Worm (Caenorhabditis elegans): ENCODE measurements around the gene grsp-1.

grsp-1 gene

ce11 chrV:19643015-19643414, 33.7 kb downstream of the grsp-1 start (continued):
- peak; percentile 53 for TF ChIP-seq dpl-1 (GFP tag; optimal IDR thresholded peaks at IDR 0.05)
- peak; percentile 87 for TF ChIP-seq zip-11 (GFP tag; IDR thresholded peaks at IDR 0.05)
- TF ChIP-seq snpc-4 (tag; optimal IDR thresholded peaks at IDR 0.05) = no peak
- TF ChIP-seq F44E2.7 (GFP tag; IDR thresholded peaks at IDR 0.05) = peak; percentile 99
- TF ChIP-seq Y48G9A.11 (GFP tag; IDR thresholded peaks at IDR 0.05) = peak; percentile 92
- TF ChIP-seq spr-1 (tag; optimal IDR thresholded peaks at IDR 0.05) = peak; percentile 92
- TF ChIP-seq unc-39 (tag; optimal IDR thresholded peaks at IDR 0.05) = no peak
- peak; percentile 11 to 90 for TF ChIP-seq lsy-2 (tag; optimal IDR thresholded peaks at IDR 0.05)
- no peak for TF ChIP-seq T20F7.1 (GFP tag; optimal IDR thresholded peaks at IDR 0.05)
- TF ChIP-seq ceh-44 (GFP tag; IDR thresholded peaks at IDR 0.05) = peak; percentile 97
- peak; percentile 89 for TF ChIP-seq ceh-20 (GFP tag; IDR thresholded peaks at IDR 0.05)
- TF ChIP-seq lin-15B (tag; optimal IDR thresholded peaks at IDR 0.05) = no peak
- peak; percentile 74 for TF ChIP-seq unc-130 (GFP tag; optimal IDR thresholded peaks at IDR 0.05)
- peak; percentile 92 for TF ChIP-seq rbr-2 (tag; optimal IDR thresholded peaks at IDR 0.05)
- TF ChIP-seq nhr-6 (tag; optimal IDR thresholded peaks at IDR 0.05) = peak; percentile 64
- TF ChIP-seq daf-16 (GFP tag; optimal IDR thresholded peaks at IDR 0.05) = peak; percentile 85 to 93
- peak; percentile 67 for TF ChIP-seq daf-16 (tag; optimal IDR thresholded peaks at IDR 0.05)
- peak; percentile 91 for TF ChIP-seq mep-1 (tag; optimal IDR thresholded peaks at IDR 0.05)
- TF ChIP-seq nhr-10 (tag; optimal IDR thresholded peaks at IDR 0.05) = no peak
- peak; percentile 89 for TF ChIP-seq mdt-29 (GFP tag; IDR thresholded peaks at IDR 0.05)
- no peak for TF ChIP-seq ceh-28 (tag; optimal IDR thresholded peaks at IDR 0.05)
- TF ChIP-seq lin-29 (GFP tag; IDR thresholded peaks at IDR 0.05) = peak; percentile 75
- no peak for TF ChIP-seq fos-1 (tag; optimal IDR thresholded peaks at IDR 0.05)
- no peak for TF ChIP-seq nhr-237 (tag; optimal IDR thresholded peaks at IDR 0.05)
- peak; percentile 83 for TF ChIP-seq F37D6.2 (tag; optimal IDR thresholded peaks at IDR 0.05)
- TF ChIP-seq aha-1 (tag) = peak; percentile 97
- TF ChIP-seq zag-1 (tag; optimal IDR thresholded peaks at IDR 0.05) = no peak
- TF ChIP-seq egl-43 (GFP tag; IDR thresholded peaks at IDR 0.05) = peak; percentile 99
- no peak for TF ChIP-seq ZK546.5 (tag; optimal IDR thresholded peaks at IDR 0.05)
- TF ChIP-seq nhr-42 (GFP tag; IDR thresholded peaks at IDR 0.05) = peak; percentile 95
- peak; percentile 21 for TF ChIP-seq nhr-25 (tag; optimal IDR thresholded peaks at IDR 0.05; ENCODE audit: borderline replicate concordance, insufficient read depth)
- peak; percentile 92 for TF ChIP-seq ZK337.2 (GFP tag; IDR thresholded peaks at IDR 0.05)
- TF ChIP-seq mxl-2 (GFP tag; conservative IDR thresholded peaks at IDR 0.05) = peak; percentile 87
- peak; percentile 86 for TF ChIP-seq zfp-3 (GFP tag; conservative IDR thresholded peaks at IDR 0.05)
- TF ChIP-seq nhr-28 (tag; optimal IDR thresholded peaks at IDR 0.05) = peak; percentile 33
- peak; percentile 54 for TF ChIP-seq ztf-7 (tag; optimal IDR thresholded peaks at IDR 0.05)
- no peak for TF ChIP-seq ama-1 (optimal IDR thresholded peaks at IDR 0.05)
- TF ChIP-seq tra-1 (GFP tag; IDR thresholded peaks at IDR 0.05) = peak; percentile 88
- peak; percentile 86 for TF ChIP-seq gei-8 (GFP tag; optimal IDR thresholded peaks at IDR 0.05)
- TF ChIP-seq attf-4 (tag; optimal IDR thresholded peaks at IDR 0.05) = no peak
- peak; percentile 90 for TF ChIP-seq mes-2 (tag; optimal IDR thresholded peaks at IDR 0.05; ENCODE audit: poor library complexity, severe bottlenecking)
- TF ChIP-seq sdz-12 (GFP tag; optimal IDR thresholded peaks at IDR 0.05) = peak; percentile 95
- peak; percentile 82 for TF ChIP-seq php-3 (GFP tag; IDR thresholded peaks at IDR 0.05)
- peak; percentile 94 for TF ChIP-seq pha-4 (GFP tag; IDR thresholded peaks at IDR 0.05)
- TF ChIP-seq pha-4 (tag; optimal IDR thresholded peaks at IDR 0.05) = no peak
- peak; percentile 6 for TF ChIP-seq nhr-77 (tag; optimal IDR thresholded peaks at IDR 0.05)
- TF ChIP-seq spr-3 (GFP tag; optimal IDR thresholded peaks at IDR 0.05) = peak; percentile 91
- no peak for TF ChIP-seq daf-19 (GFP tag; conservative IDR thresholded peaks at IDR 0.05)
- TF ChIP-seq lir-3 (tag; optimal IDR thresholded peaks at IDR 0.05) = peak; percentile 79
- peak; percentile 93 for TF ChIP-seq snpc-1.2 (GFP tag; IDR thresholded peaks at IDR 0.05)
- TF ChIP-seq zip-2 (tag; optimal IDR thresholded peaks at IDR 0.05) = peak; percentile 81
- peak; percentile 78; the same call in 1 of the 2 replicates for TF ChIP-seq daf-8 (GFP tag; IDR thresholded peaks at IDR 0.05)
- TF ChIP-seq ztf-11 (tag; optimal IDR thresholded peaks at IDR 0.05) = no peak

Measured in whole organism, L4 larva.